Fruit fly (Drosophila melanogaster): ENCODE results near the gene CG13813.
A peak's percentile ranks its signal among the peaks of the same experiment; 100 is the strongest.

CG13813 gene

DNA sequence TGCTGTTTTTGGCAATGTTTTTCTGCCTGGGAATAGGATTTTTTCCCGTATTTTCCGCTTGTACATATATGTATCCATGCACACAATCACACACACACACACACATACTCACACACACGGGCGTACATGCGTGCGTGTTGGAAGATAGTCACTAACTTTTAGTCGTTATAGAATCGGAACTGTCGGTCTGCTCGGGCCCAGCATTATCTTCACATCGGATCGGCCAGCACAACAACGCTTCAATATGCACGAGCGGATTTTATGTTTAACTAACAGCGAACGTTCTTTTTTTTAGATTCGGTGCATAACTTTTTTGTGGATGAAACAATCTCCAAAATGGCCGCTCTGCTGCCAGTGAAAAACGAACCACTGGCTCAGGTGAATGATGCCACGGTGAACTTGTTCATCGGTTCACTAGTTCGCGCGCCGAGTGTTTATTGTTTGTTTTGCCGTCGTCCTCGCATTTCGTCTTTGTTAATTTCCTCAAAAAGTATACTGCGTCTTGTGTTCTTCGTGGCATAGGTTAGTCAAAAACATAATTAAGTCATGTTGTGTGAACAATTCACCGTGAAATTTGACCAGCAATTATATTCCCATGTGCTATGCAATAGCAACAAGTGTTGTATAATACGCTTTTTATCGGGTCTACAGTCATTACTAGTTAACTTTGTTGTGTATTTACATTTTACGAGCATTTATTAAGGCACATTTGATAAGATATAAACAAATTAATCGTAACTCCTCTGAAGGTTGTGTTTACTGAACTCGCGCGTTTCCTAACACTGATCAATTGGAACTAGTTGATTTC is 9.9 kb downstream of the CG13813 start, which contains the start of the genes CG6951 and CG17233 (continued):
- TF ChIP-seq HmgD (GFP tag; optimal IDR thresholded peaks at IDR 0.05) (peak; percentile 11), Xbp1 (GFP tag; optimal IDR thresholded peaks at IDR 0.05) (no peak), cg (GFP tag; optimal IDR thresholded peaks at IDR 0.05) (peak; percentile 96), btn (GFP tag; optimal IDR thresholded peaks at IDR 0.05) (no peak), Trl (optimal IDR thresholded peaks at IDR 0.05) (no peak), Trl (GFP tag; optimal IDR thresholded peaks at IDR 0.05) (no peak), ro (GFP tag; IDR thresholded peaks at IDR 0.05) (no peak), rib (GFP tag; IDR thresholded peaks at IDR 0.05) (no peak), E2f2 (GFP tag; IDR thresholded peaks at IDR 0.05) (no peak), inv (GFP tag; IDR thresholded peaks at IDR 0.05; ENCODE audit: partially characterized antibody) (peak; percentile 32; the same call in 1 of the 2 replicates), CG17568 (GFP tag; optimal IDR thresholded peaks at IDR 0.05) (no peak), Ets65A (GFP tag) (no peak), dimm (GFP tag; IDR thresholded peaks at IDR 0.05) (no peak), CG15073 (GFP tag; optimal IDR thresholded peaks at IDR 0.05) (no peak), CG8765 (GFP tag; IDR thresholded peaks at IDR 0.05) (no peak), CG17912 (GFP tag; optimal IDR thresholded peaks at IDR 0.05) (no peak), CG13287 (GFP tag; IDR thresholded peaks at IDR 0.05; ENCODE audit: partially characterized antibody) (peak; percentile 31), CG16863 (GFP tag; optimal IDR thresholded peaks at IDR 0.05) (no peak), CG32767 (GFP tag; IDR thresholded peaks at IDR 0.05) (peak; percentile 70; the same call in 1 of the 2 replicates), CG7839 (tag; optimal IDR thresholded peaks at IDR 0.05) (no peak), dpn (GFP tag; optimal IDR thresholded peaks at IDR 0.05) (peak in 1 of 2 experiments; percentile 2), Gsc (GFP tag; IDR thresholded peaks at IDR 0.05) (no peak), CG15696 (tag; optimal IDR thresholded peaks at IDR 0.05) (no peak), CG13775 (GFP tag; optimal IDR thresholded peaks at IDR 0.05) (no peak), HLH3B (GFP tag; IDR thresholded peaks at IDR 0.05) (no peak), CG34376 (GFP tag; optimal IDR thresholded peaks at IDR 0.05) (no peak), run (tag; optimal IDR thresholded peaks at IDR 0.05) (no peak), zf30C (GFP tag; optimal IDR thresholded peaks at IDR 0.05) (no peak), ssp (GFP tag; IDR thresholded peaks at IDR 0.05) (no peak), HmgZ (tag; optimal IDR thresholded peaks at IDR 0.05) (no peak), CG12942 (GFP tag; optimal IDR thresholded peaks at IDR 0.05) (no peak), CG3847 (GFP tag; IDR thresholded peaks at IDR 0.05) (no peak), CG12071 (GFP tag; optimal IDR thresholded peaks at IDR 0.05) (no peak), Camta (GFP tag; optimal IDR thresholded peaks at IDR 0.05) (no peak), CG18011 (GFP tag; optimal IDR thresholded peaks at IDR 0.05) (no peak), gce (GFP tag; IDR thresholded peaks at IDR 0.05) (no peak), CG4360 (GFP tag; IDR thresholded peaks at IDR 0.05) (no peak), wor (GFP tag; IDR thresholded peaks at IDR 0.05) (no peak), seq (GFP tag; IDR thresholded peaks at IDR 0.05) (no peak), CG33213 (GFP tag; optimal IDR thresholded peaks at IDR 0.05) (no peak), Sox102F (GFP tag; optimal IDR thresholded peaks at IDR 0.05) (no peak), chinmo (GFP tag; IDR thresholded peaks at IDR 0.05; ENCODE audit: partially characterized antibody) (0 out of 4 replicates have a peak, but pooled peaks have one; percentile 46), CG6854 (GFP tag; optimal IDR thresholded peaks at IDR 0.05) (no peak), CG13296 (GFP tag; optimal IDR thresholded peaks at IDR 0.05) (no peak), bsh (GFP tag; optimal IDR thresholded peaks at IDR 0.05) (no peak), BEAF-32 (GFP tag; optimal IDR thresholded peaks at IDR 0.05) (peak; percentile 52), CG1647 (GFP tag; optimal IDR thresholded peaks at IDR 0.05) (no peak), CG9215 (GFP tag; IDR thresholded peaks at IDR 0.05) (no peak), CG14050 (GFP tag; IDR thresholded peaks at IDR 0.05) (no peak), mam (GFP tag; optimal IDR thresholded peaks at IDR 0.05) (no peak)
